ENCODE assay signal across 5 fruit fly cellular contexts in genomic region chr3L:10690904-10691408, dm6.
TF ChIP-seq lines count a peak whose summit lies in the region.

Gene CG11811 (plus strand): TSS chr3L:10691024.

- no peak for TF ChIP-seq CTCF in whole organism, embryonic (GFP tag; optimal IDR thresholded peaks at IDR 0.05; lab: Kevin White, UChicago)

TF ChIP-seq in whole organism, adult, 20 proteins besides CTCF, POLR2A, EP300 and RAD21:
- no peak for TF ChIP-seq CG7045 (GFP tag; optimal IDR thresholded peaks at IDR 0.05; lab: Kevin White, UChicago)
- no peak for TF ChIP-seq CG33017 (tag; optimal IDR thresholded peaks at IDR 0.05; lab: Kevin White, UChicago)
- no peak for TF ChIP-seq Clk (GFP tag; optimal IDR thresholded peaks at IDR 0.05; lab: Kevin White, UChicago)
- no peak for TF ChIP-seq Hr96 (GFP tag; optimal IDR thresholded peaks at IDR 0.05; lab: Kevin White, UChicago)
- no peak for TF ChIP-seq cnc (optimal IDR thresholded peaks at IDR 0.05; lab: Kevin White, UChicago)
- TF ChIP-seq pad (GFP tag; optimal IDR thresholded peaks at IDR 0.05; lab: Kevin White, UChicago): no peak
- no peak for TF ChIP-seq toe (GFP tag; optimal IDR thresholded peaks at IDR 0.05; lab: Kevin White, UChicago)
- peak; percentile 33 for TF ChIP-seq cic (GFP tag; optimal IDR thresholded peaks at IDR 0.05; lab: Kevin White, UChicago)
- no peak for TF ChIP-seq CG12768 (GFP tag; optimal IDR thresholded peaks at IDR 0.05; lab: Kevin White, UChicago)
- no peak for TF ChIP-seq CG14711 (tag; optimal IDR thresholded peaks at IDR 0.05; lab: Kevin White, UChicago)
- peak; percentile 26 for TF ChIP-seq bab1 (GFP tag; optimal IDR thresholded peaks at IDR 0.05; lab: Kevin White, UChicago)
- no peak for TF ChIP-seq tj (GFP tag; optimal IDR thresholded peaks at IDR 0.05; lab: Kevin White, UChicago)
- TF ChIP-seq CG1620 (GFP tag; optimal IDR thresholded peaks at IDR 0.05; lab: Kevin White, UChicago): no peak
- no peak for TF ChIP-seq ovo (GFP tag; optimal IDR thresholded peaks at IDR 0.05; lab: Kevin White, UChicago)
- peak; percentile 33 for TF ChIP-seq Mnt (GFP tag; optimal IDR thresholded peaks at IDR 0.05; lab: Kevin White, UChicago)
- no peak for TF ChIP-seq CG7101 (tag; optimal IDR thresholded peaks at IDR 0.05; lab: Kevin White, UChicago)

TF ChIP-seq in whole organism, embryonic, 481 proteins besides CTCF, POLR2A, EP300 and RAD21 (continues in another document):
- TF ChIP-seq Blimp-1 (GFP tag; optimal IDR thresholded peaks at IDR 0.05; lab: Kevin White, UChicago): no peak
- TF ChIP-seq CG9215 (GFP tag; IDR thresholded peaks at IDR 0.05; lab: Robert Waterston, UW): no peak
- TF ChIP-seq odd (GFP tag; optimal IDR thresholded peaks at IDR 0.05; lab: Kevin White, UChicago): no peak
- peak; percentile 82 for TF ChIP-seq CG34224 (GFP tag; IDR thresholded peaks at IDR 0.05; lab: Robert Waterston, UW; ENCODE audit: partially characterized antibody)
- peak; percentile 80 for TF ChIP-seq CG31365 (tag; optimal IDR thresholded peaks at IDR 0.05; lab: Kevin White, UChicago)
- TF ChIP-seq cato (GFP tag; optimal IDR thresholded peaks at IDR 0.05; lab: Kevin White, UChicago; ENCODE audit: borderline replicate concordance): no peak
- no peak for TF ChIP-seq Ptx1 (GFP tag; IDR thresholded peaks at IDR 0.05; lab: Robert Waterston, UW)
- no peak for TF ChIP-seq Asciz (GFP tag; optimal IDR thresholded peaks at IDR 0.05; lab: Kevin White, UChicago)
- peak; percentile 72 for TF ChIP-seq sna (GFP tag; IDR thresholded peaks at IDR 0.05; lab: Robert Waterston, UW; ENCODE audit: partially characterized antibody)
- no peak for TF ChIP-seq CG15073 (GFP tag; optimal IDR thresholded peaks at IDR 0.05; lab: Kevin White, UChicago)
- TF ChIP-seq grau (tag; optimal IDR thresholded peaks at IDR 0.05; lab: Kevin White, UChicago): peak; percentile 18
- TF ChIP-seq CG6791 (GFP tag; IDR thresholded peaks at IDR 0.05; lab: Robert Waterston, UW; ENCODE audit: partially characterized antibody): peak; percentile 78
- peak; percentile 87 for TF ChIP-seq p53 (GFP tag; optimal IDR thresholded peaks at IDR 0.05; lab: Kevin White, UChicago)
- TF ChIP-seq CG2678 (tag; optimal IDR thresholded peaks at IDR 0.05; lab: Kevin White, UChicago): no peak
- TF ChIP-seq MESR4 (GFP tag; optimal IDR thresholded peaks at IDR 0.05; lab: Kevin White, UChicago): peak; percentile 88
- peak; percentile 66 for TF ChIP-seq CG34376 (GFP tag; optimal IDR thresholded peaks at IDR 0.05; lab: Kevin White, UChicago)
- no peak for TF ChIP-seq Hmx (GFP tag; optimal IDR thresholded peaks at IDR 0.05; lab: Kevin White, UChicago)
- no peak for TF ChIP-seq Sox102F (GFP tag; optimal IDR thresholded peaks at IDR 0.05; lab: Kevin White, UChicago)
- peak; percentile 54 for TF ChIP-seq CG2129 (GFP tag; IDR thresholded peaks at IDR 0.05; lab: Robert Waterston, UW; ENCODE audit: partially characterized antibody)

TF ChIP-seq in whole organism, prepupa, 60 proteins besides CTCF, POLR2A, EP300 and RAD21:
- no peak for TF ChIP-seq Ets96B (tag; optimal IDR thresholded peaks at IDR 0.05; lab: Kevin White, UChicago)
- no peak for TF ChIP-seq fd59A (GFP tag; optimal IDR thresholded peaks at IDR 0.05; lab: Kevin White, UChicago)
- no peak for TF ChIP-seq CG8119 (GFP tag; IDR thresholded peaks at IDR 0.05; lab: Robert Waterston, UW)
- TF ChIP-seq eg (GFP tag; IDR thresholded peaks at IDR 0.05; lab: Robert Waterston, UW): peak; percentile 55; the same call in 2 of the 3 replicates
- no peak for TF ChIP-seq vri (GFP tag; optimal IDR thresholded peaks at IDR 0.05; lab: Kevin White, UChicago)
- no peak for TF ChIP-seq dsx (GFP tag; optimal IDR thresholded peaks at IDR 0.05; lab: Kevin White, UChicago; ENCODE audit: poor library complexity, severe bottlenecking)
- TF ChIP-seq Eip78C (GFP tag; lab: Kevin White, UChicago): peak; percentile 63
- TF ChIP-seq CG6163 (GFP tag; IDR thresholded peaks at IDR 0.05; lab: Robert Waterston, UW): peak; percentile 40; the same call in 1 of the 3 replicates
- TF ChIP-seq esn (GFP tag; optimal IDR thresholded peaks at IDR 0.05; lab: Kevin White, UChicago): peak; percentile 11
- TF ChIP-seq Eip93F (GFP tag; optimal IDR thresholded peaks at IDR 0.05; lab: Kevin White, UChicago): no peak
- TF ChIP-seq Hr38 (GFP tag; optimal IDR thresholded peaks at IDR 0.05; lab: Kevin White, UChicago): no peak
- TF ChIP-seq CG10631 (GFP tag; optimal IDR thresholded peaks at IDR 0.05; lab: Kevin White, UChicago): no peak
- peak; percentile 13 for TF ChIP-seq Sox14 (GFP tag; optimal IDR thresholded peaks at IDR 0.05; lab: Kevin White, UChicago)
- TF ChIP-seq fkh (GFP tag; optimal IDR thresholded peaks at IDR 0.05; lab: Kevin White, UChicago): peak; percentile 13
TF ChIP-seq in whole organism, prepupa: peak in this region for 6.

TF ChIP-seq in whole organism, pupa, 21 proteins besides CTCF, POLR2A, EP300 and RAD21:
- TF ChIP-seq Snoo (tag; optimal IDR thresholded peaks at IDR 0.05; lab: Kevin White, UChicago) (no peak), rn (GFP tag; IDR thresholded peaks at IDR 0.05; lab: Robert Waterston, UW) (no peak), CG15710 (tag; optimal IDR thresholded peaks at IDR 0.05; lab: Kevin White, UChicago) (no peak), CG14655 (GFP tag; optimal IDR thresholded peaks at IDR 0.05; lab: Kevin White, UChicago) (no peak), EcR (GFP tag; optimal IDR thresholded peaks at IDR 0.05; lab: Kevin White, UChicago) (no peak), CG9948 (tag; optimal IDR thresholded peaks at IDR 0.05; lab: Kevin White, UChicago) (no peak), CG8159 (tag; optimal IDR thresholded peaks at IDR 0.05; lab: Kevin White, UChicago) (no peak), CG4496 (GFP tag; IDR thresholded peaks at IDR 0.05; lab: Robert Waterston, UW) (peak; percentile 45; the same call in 1 of the 3 replicates), CG8301 (tag; optimal IDR thresholded peaks at IDR 0.05; lab: Kevin White, UChicago) (no peak), CG13204 (GFP tag; optimal IDR thresholded peaks at IDR 0.05; lab: Kevin White, UChicago) (no peak), Ets98B (GFP tag; IDR thresholded peaks at IDR 0.05; lab: Robert Waterston, UW) (peak; percentile 27), CG10348 (GFP tag; IDR thresholded peaks at IDR 0.05; lab: Robert Waterston, UW) (no peak), Pif1A (GFP tag; optimal IDR thresholded peaks at IDR 0.05; lab: Kevin White, UChicago) (no peak), CG17806 (tag; optimal IDR thresholded peaks at IDR 0.05; lab: Kevin White, UChicago) (no peak), CG12605 (GFP tag; IDR thresholded peaks at IDR 0.05; lab: Robert Waterston, UW) (0 out of 2 replicates have a peak, but pooled peaks have one; percentile 20), CG34367 (tag; optimal IDR thresholded peaks at IDR 0.05; lab: Kevin White, UChicago) (no peak), Pif1B (GFP tag; optimal IDR thresholded peaks at IDR 0.05; lab: Kevin White, UChicago) (no peak), gl (tag; optimal IDR thresholded peaks at IDR 0.05; lab: Kevin White, UChicago) (no peak), CG32121 (GFP tag; IDR thresholded peaks at IDR 0.05; lab: Robert Waterston, UW) (peak; percentile 51), fd96Ca (GFP tag; IDR thresholded peaks at IDR 0.05; lab: Robert Waterston, UW) (no peak), D1 (tag; optimal IDR thresholded peaks at IDR 0.05; lab: Kevin White, UChicago) (peak; percentile 71)
TF ChIP-seq in whole organism, pupa: peak in this region for 5.

TF ChIP-seq in whole organism, wandering third instar larva, 38 proteins besides CTCF, POLR2A, EP300 and RAD21:
- TF ChIP-seq woc (GFP tag; optimal IDR thresholded peaks at IDR 0.05; lab: Kevin White, UChicago) (peak; percentile 8), CG9705 (GFP tag; optimal IDR thresholded peaks at IDR 0.05; lab: Kevin White, UChicago) (no peak), Rel (GFP tag; optimal IDR thresholded peaks at IDR 0.05; lab: Kevin White, UChicago) (no peak), Rel (tag; optimal IDR thresholded peaks at IDR 0.05; lab: Kevin White, UChicago) (peak; percentile 11)
